Fruit fly (Drosophila melanogaster) whole organism, embryonic: ENCODE data around the gene CG6432.

Experiments used
- BEAF-32 ChIP-seq: fragments of 200-800 bp; sonication (Bioruptor generic); optimal IDR thresholded peaks from 3 replicates; lab custom pipeline; 2017; ENCODE audit warnings: missing biosample characterization, missing genetic modification characterization, mild to moderate bottlenecking, moderate library complexity, missing genetic modification reagents
- CG15601 ChIP-seq: fragments of 200-800 bp; sonication (Bioruptor generic); optimal IDR thresholded peaks from 3 replicates; lab custom pipeline; 2019; ENCODE audit warnings: missing biosample characterization, mild to moderate bottlenecking, missing genetic modification characterization, moderate library complexity
- CG15696 ChIP-seq: fragments of 200-800 bp; sonication (Bioruptor generic); optimal IDR thresholded peaks from 2 replicates; lab custom pipeline; 2019; ENCODE audit warnings: missing biosample characterization, mild to moderate bottlenecking, missing genetic modification characterization, moderate library complexity
- CG1602 ChIP-seq: fragments of 200-800 bp; sonication (Bioruptor generic); optimal IDR thresholded peaks from 3 replicates; lab custom pipeline; 2016; ENCODE audit warnings: missing biosample characterization, missing genetic modification characterization
- CG16815 ChIP-seq: fragments of 200-800 bp; sonication (Bioruptor generic); optimal IDR thresholded peaks from 3 replicates; lab custom pipeline; 2017; ENCODE audit warnings: missing biosample characterization, mild to moderate bottlenecking, missing genetic modification characterization
- CG16863 ChIP-seq: fragments of 200-800 bp; sonication (Bioruptor generic); optimal IDR thresholded peaks from 3 replicates; lab custom pipeline; 2016; ENCODE audit warnings: missing biosample characterization, missing genetic modification characterization
- CG17328 ChIP-seq: fragments of 200-800 bp; sonication (Bioruptor generic); IDR thresholded peaks from 2 replicates; pipeline ENCODE4 v1.3.6; 2022; ENCODE audit warnings: missing biosample characterization, missing genetic modification characterization
- CG18262 ChIP-seq: fragments of 200-800 bp; optimal IDR thresholded peaks from 3 replicates; lab custom pipeline; 2019; ENCODE audit warnings: missing biosample characterization, mild to moderate bottlenecking, missing genetic modification characterization, moderate library complexity
- CG2116 ChIP-seq: fragments of 200-800 bp; sonication (Bioruptor generic); optimal IDR thresholded peaks from 3 replicates; lab custom pipeline; 2018; ENCODE audit warnings: missing biosample characterization, mild to moderate bottlenecking, missing genetic modification characterization
- CG2129 ChIP-seq: fragments of 200-800 bp; sonication (Bioruptor generic); IDR thresholded peaks from 2 replicates; pipeline ENCODE4 v1.3.6; 2022; ENCODE audit warnings: missing biosample characterization, missing genetic modification characterization; ENCODE audit not compliant: partially characterized antibody
- CG31441 ChIP-seq: fragments of 200-800 bp; sonication (Bioruptor generic); IDR thresholded peaks from 2 replicates; pipeline ENCODE4 v1.3.6; 2022; ENCODE audit warnings: missing biosample characterization, missing genetic modification characterization
- CG3163 ChIP-seq: fragments of 200-800 bp; sonication (Bioruptor generic); optimal IDR thresholded peaks from 3 replicates; lab custom pipeline; 2016; ENCODE audit warnings: missing biosample characterization, missing genetic modification characterization
- CG32767 ChIP-seq: fragments of 200-800 bp; sonication (Bioruptor generic); IDR thresholded peaks from 2 replicates; pipeline ENCODE4 v1.3.6; 2022; ENCODE audit warnings: missing biosample characterization, missing genetic modification characterization
- CG32772 ChIP-seq: fragments of 200-800 bp; sonication (Bioruptor generic); IDR thresholded peaks from 2 replicates; pipeline ENCODE4 v1.3.6; 2022; ENCODE audit warnings: missing biosample characterization, missing genetic modification characterization
- CG42726 ChIP-seq: fragments of 200-800 bp; sonication (Bioruptor generic); IDR thresholded peaks from 2 replicates; pipeline ENCODE4 v1.3.6; 2022; ENCODE audit warnings: missing biosample characterization, missing genetic modification characterization; ENCODE audit not compliant: partially characterized antibody
- CG6254 ChIP-seq: fragments of 200-800 bp; sonication (Bioruptor generic); optimal IDR thresholded peaks from 3 replicates; lab custom pipeline; 2017; ENCODE audit warnings: mild to moderate bottlenecking, missing biosample characterization, missing genetic modification reagents, missing genetic modification characterization
- CG6683 ChIP-seq: fragments of 200-800 bp; sonication (Bioruptor generic); optimal IDR thresholded peaks from 2 replicates; lab custom pipeline; 2017; ENCODE audit warnings: missing biosample characterization, mild to moderate bottlenecking, missing genetic modification characterization, missing genetic modification reagents
- CG6765 ChIP-seq: fragments of 200-800 bp; sonication (Bioruptor generic); optimal IDR thresholded peaks from 3 replicates; lab custom pipeline; 2017; ENCODE audit warnings: missing biosample characterization, mild to moderate bottlenecking, missing genetic modification characterization
- CG7963 ChIP-seq: fragments of 200-800 bp; sonication (Bioruptor generic); IDR thresholded peaks from 3 replicates; pipeline ENCODE4 v1.3.6; 2022; ENCODE audit warnings: missing biosample characterization, missing genetic modification characterization; ENCODE audit not compliant: partially characterized antibody
- CG8765 ChIP-seq: fragments of 200-800 bp; sonication (Bioruptor generic); IDR thresholded peaks from 2 replicates; pipeline ENCODE4 v1.3.6; 2022; ENCODE audit warnings: missing biosample characterization, missing genetic modification characterization
- CG9437 ChIP-seq: fragments of 200-800 bp; sonication (Bioruptor generic); optimal IDR thresholded peaks from 2 replicates; lab custom pipeline; 2018; ENCODE audit warnings: missing biosample characterization, mild to moderate bottlenecking, missing genetic modification characterization
- Dbx ChIP-seq: fragments of 200-800 bp; sonication (Bioruptor generic); IDR thresholded peaks from 3 replicates; pipeline ENCODE4 v1.3.6; 2022; ENCODE audit warnings: missing biosample characterization, missing genetic modification characterization
- Eip74EF ChIP-seq, 2 experiments: fragments of 200-800 bp in 1 of 2; fragments of >200 bp in 1 of 2; sonication (Bioruptor generic) in 1 of 2; optimal IDR thresholded peaks; 2 replicates each; lab custom pipeline; 2017 to 2019; ENCODE audit warnings: missing biosample characterization in 2 of 2, missing genetic modification characterization in 2 of 2, mild to moderate bottlenecking in 1 of 2, moderate library complexity in 1 of 2
- Jarid2 ChIP-seq: fragments of 200-800 bp; sonication (Bioruptor generic); optimal IDR thresholded peaks from 3 replicates; lab custom pipeline; 2017; ENCODE audit warnings: mild to moderate bottlenecking, missing biosample characterization, missing genetic modification reagents, missing genetic modification characterization
- NC2β ChIP-seq: fragments of 200-800 bp; sonication (Bioruptor generic); optimal IDR thresholded peaks from 2 replicates; lab custom pipeline; 2016; ENCODE audit warnings: missing biosample characterization, missing genetic modification characterization
- NFAT ChIP-seq: fragments of 200-800 bp; sonication (Bioruptor generic); IDR thresholded peaks from 2 replicates; pipeline ENCODE4 v1.3.6; 2022; ENCODE audit warnings: missing biosample characterization, missing genetic modification characterization
- Pdp1 ChIP-seq, 2 experiments: fragments of 200-800 bp; sonication (Bioruptor generic); optimal IDR thresholded peaks; 3 replicates each; lab custom pipeline; 2016; ENCODE audit warnings: missing biosample characterization in 2 of 2, missing genetic modification characterization in 2 of 2, mild to moderate bottlenecking in 1 of 2, moderate library complexity in 1 of 2
- Side ChIP-seq: fragments of 200-800 bp; sonication (Bioruptor generic); optimal IDR thresholded peaks from 2 replicates; lab custom pipeline; 2016; ENCODE audit warnings: missing biosample characterization, missing genetic modification characterization
- Usf ChIP-seq: fragments of 200-800 bp; sonication (Bioruptor generic); optimal IDR thresholded peaks from 2 replicates; lab custom pipeline; 2017; ENCODE audit warnings: missing genotype, missing biosample characterization, missing genetic modification characterization
- abd-A ChIP-seq: fragments of 200-800 bp; sonication (Bioruptor generic); optimal IDR thresholded peaks from 3 replicates; lab custom pipeline; 2019; ENCODE audit warnings: missing biosample characterization, mild to moderate bottlenecking, missing genetic modification characterization, moderate library complexity
- chif ChIP-seq, 2 experiments: fragments of 200-800 bp; sonication (Bioruptor generic); optimal IDR thresholded peaks; 3 replicates each; lab custom pipeline; 2016; ENCODE audit warnings: missing biosample characterization in 2 of 2, missing genetic modification characterization in 2 of 2
- crp ChIP-seq, 2 experiments: fragments of 200-800 bp; sonication (Bioruptor generic); optimal IDR thresholded peaks; 2 replicates in 1 of 2; 3 replicates in 1 of 2; lab custom pipeline; 2017; ENCODE audit warnings: missing biosample characterization in 2 of 2, missing genetic modification characterization in 2 of 2, mild to moderate bottlenecking in 1 of 2, moderate library complexity in 1 of 2
- da ChIP-seq: fragments of 200-800 bp; sonication (Bioruptor generic); optimal IDR thresholded peaks from 2 replicates; lab custom pipeline; 2016; ENCODE audit warnings: missing biosample characterization, missing genetic modification characterization
- dmrt11E ChIP-seq: fragments of 200-800 bp; sonication (Bioruptor generic); optimal IDR thresholded peaks from 3 replicates; lab custom pipeline; 2018; ENCODE audit warnings: missing biosample characterization, mild to moderate bottlenecking, missing genetic modification characterization, moderate library complexity
- dysf ChIP-seq: fragments of 200-800 bp; sonication (Bioruptor generic); IDR thresholded peaks from 3 replicates; pipeline ENCODE4 v1.3.6; 2022; ENCODE audit warnings: missing biosample characterization, missing genetic modification characterization
- fd96Cb ChIP-seq: fragments of 200-800 bp; sonication (Bioruptor generic); optimal IDR thresholded peaks from 2 replicates; lab custom pipeline; 2018; ENCODE audit warnings: missing biosample characterization, mild to moderate bottlenecking, missing genetic modification characterization, moderate library complexity
- jigr1 ChIP-seq: fragments of 200-800 bp; sonication (Bioruptor generic); IDR thresholded peaks from 3 replicates; pipeline ENCODE4 v1.3.6; 2022; ENCODE audit warnings: missing biosample characterization, missing genetic modification characterization
- klu ChIP-seq: fragments of 200-800 bp; sonication (Bioruptor generic); IDR thresholded peaks from 2 replicates; pipeline ENCODE4 v1.3.6; 2022; ENCODE audit warnings: missing biosample characterization, missing genetic modification characterization
- kni ChIP-seq: fragments of 200-800 bp; sonication (Bioruptor generic); optimal IDR thresholded peaks from 3 replicates; lab custom pipeline; 2017; ENCODE audit warnings: mild to moderate bottlenecking, missing biosample characterization, missing genetic modification reagents, missing genetic modification characterization
- luna ChIP-seq: fragments of 200-800 bp; sonication (Bioruptor generic); optimal IDR thresholded peaks from 2 replicates; lab custom pipeline; 2016; ENCODE audit warnings: missing biosample characterization, missing genetic modification characterization
- maf-S ChIP-seq: fragments of 200-800 bp; sonication (Bioruptor generic); optimal IDR thresholded peaks from 2 replicates; lab custom pipeline; 2016; ENCODE audit warnings: missing biosample characterization, missing genetic modification characterization
- nom ChIP-seq: fragments of 200-800 bp; sonication (Bioruptor generic); optimal IDR thresholded peaks from 2 replicates; lab custom pipeline; 2017; ENCODE audit warnings: missing biosample characterization, missing genetic modification characterization, mild to moderate bottlenecking, moderate library complexity, missing genetic modification reagents
- pho ChIP-seq: fragments of 200-800 bp; sonication (Bioruptor generic); optimal IDR thresholded peaks from 2 replicates; lab custom pipeline; 2016; ENCODE audit warnings: missing biosample characterization, missing genetic modification characterization
- salm ChIP-seq: fragments of 200-800 bp; sonication (Bioruptor generic); optimal IDR thresholded peaks from 2 replicates; lab custom pipeline; 2018; ENCODE audit warnings: missing biosample characterization, mild to moderate bottlenecking, missing genetic modification characterization
- ssp ChIP-seq: fragments of 200-800 bp; sonication (Bioruptor generic); IDR thresholded peaks from 2 replicates; pipeline ENCODE4 v1.3.6; 2022; ENCODE audit warnings: missing biosample characterization, missing genetic modification characterization
- usp ChIP-seq: fragments of >200 bp; optimal IDR thresholded peaks from 2 replicates; lab custom pipeline; 2017; ENCODE audit warnings: missing biosample characterization, missing genetic modification characterization
- vfl ChIP-seq: fragments of 200-800 bp; sonication (Bioruptor generic); optimal IDR thresholded peaks from 2 replicates; lab custom pipeline; 2016; ENCODE audit warnings: missing biosample characterization, missing genetic modification characterization
- zfh2 ChIP-seq: fragments of 200-800 bp; sonication (Bioruptor generic); optimal IDR thresholded peaks from 2 replicates; lab custom pipeline; 2016; ENCODE audit warnings: missing biosample characterization, missing genetic modification characterization

The CG6432 gene

dm6 chr3R:24348420-24349190 is 11.9 kb downstream of the CG6432 start, which contains the start of the genes CG5746 and CG6454 (continued):
- 0 out of 3 replicates have a peak, but pooled peaks have one; percentile 48 for TF ChIP-seq Dbx (GFP tag; lab: Robert Waterston, UW)
- peak; percentile 70 for TF ChIP-seq CG9437
- no peak for TF ChIP-seq usp (GFP tag; lab: Kevin White, UChicago)
- TF ChIP-seq Side = peak; percentile 28
- TF ChIP-seq luna (GFP tag; lab: Kevin White, UChicago) = no peak
- no peak for TF ChIP-seq CG6683 (GFP tag; lab: Kevin White, UChicago)
- TF ChIP-seq CG31441 (GFP tag; lab: Robert Waterston, UW) = no peak
- no peak for TF ChIP-seq CG18262
- peak; percentile 30 for TF ChIP-seq CG6765 (GFP tag; lab: Kevin White, UChicago)
- peak; percentile 34; the same call in 1 of the 3 replicates for TF ChIP-seq jigr1
- TF ChIP-seq CG15601 = no peak
- TF ChIP-seq CG15696 (tag; lab: Kevin White, UChicago) = peak; percentile 45
- peak; percentile 31; the same call in 1 of the 2 replicates for TF ChIP-seq CG8765 (GFP tag; lab: Robert Waterston, UW)
- TF ChIP-seq salm (tag; lab: Kevin White, UChicago) = no peak
- TF ChIP-seq dmrt11E (tag; lab: Kevin White, UChicago) = peak; percentile 61
- peak; percentile 20 for TF ChIP-seq vfl (GFP tag; lab: Kevin White, UChicago)
- peak; percentile 57 for TF ChIP-seq maf-S (GFP tag; lab: Kevin White, UChicago)
- no peak for TF ChIP-seq CG2129 (GFP tag; lab: Robert Waterston, UW)
- TF ChIP-seq da = no peak
- TF ChIP-seq CG17328 = peak; percentile 54
- peak in 1 of 2 experiments; percentile 47 for TF ChIP-seq chif (GFP tag; optimal IDR thresholded peaks at IDR 0.05; lab: Kevin White, UChicago)
- TF ChIP-seq Usf (GFP tag; lab: Kevin White, UChicago) = peak; percentile 12
- no peak for TF ChIP-seq nom
- TF ChIP-seq pho (GFP tag; lab: Kevin White, UChicago) = peak; percentile 77
- TF ChIP-seq CG3163 (GFP tag; lab: Kevin White, UChicago) = peak; percentile 56
- peak; percentile 25 for TF ChIP-seq fd96Cb (tag; lab: Kevin White, UChicago)
- 0 out of 2 replicates have a peak, but pooled peaks have one; percentile 30 for TF ChIP-seq klu (GFP tag; lab: Robert Waterston, UW)
- no peak; the same call in 1 of the 2 replicates for TF ChIP-seq CG32772 (GFP tag; lab: Robert Waterston, UW)
- no peak; the same call in 1 of the 2 replicates for TF ChIP-seq NFAT
- TF ChIP-seq NC2β (GFP tag; lab: Kevin White, UChicago) = peak; percentile 16
- TF ChIP-seq CG16863 = peak; percentile 56
- no peak for TF ChIP-seq crp (GFP tag; optimal IDR thresholded peaks at IDR 0.05; lab: Kevin White, UChicago)
- peak; percentile 43 for TF ChIP-seq CG16815 (GFP tag; lab: Kevin White, UChicago)
- TF ChIP-seq Eip74EF (GFP tag; optimal IDR thresholded peaks at IDR 0.05; lab: Kevin White, UChicago) = no peak
- TF ChIP-seq CG42726 (GFP tag; lab: Robert Waterston, UW) = 0 out of 2 replicates have a peak, but pooled peaks have one; percentile 5
- TF ChIP-seq CG1602 (GFP tag; lab: Kevin White, UChicago) = peak; percentile 51
- TF ChIP-seq BEAF-32 = peak; percentile 44
- TF ChIP-seq CG32767 = peak; percentile 33; the same call in 1 of the 2 replicates
- TF ChIP-seq kni (GFP tag; lab: Kevin White, UChicago) = no peak
- TF ChIP-seq abd-A = no peak
- TF ChIP-seq zfh2 (GFP tag; lab: Kevin White, UChicago) = peak; percentile 78
- TF ChIP-seq ssp (GFP tag; lab: Robert Waterston, UW) = no peak
- peak; percentile 55 for TF ChIP-seq CG2116 (GFP tag; lab: Kevin White, UChicago)
- no peak; the same call in 2 of the 3 replicates for TF ChIP-seq dysf (GFP tag; lab: Robert Waterston, UW)
- TF ChIP-seq CG7963 (GFP tag; lab: Robert Waterston, UW) = no peak
- TF ChIP-seq Jarid2 (GFP tag; lab: Kevin White, UChicago) = no peak
- TF ChIP-seq CG6254 (GFP tag; lab: Kevin White, UChicago) = no peak
- peak; percentile 53 to 64 for TF ChIP-seq Pdp1 (GFP tag; optimal IDR thresholded peaks at IDR 0.05; lab: Kevin White, UChicago)
